Fruit fly (Drosophila melanogaster) whole organism, pupa: ENCODE results near the gene Peritrophin-15a.

ENCODE experiments used
- CG14655 ChIP-seq: fragments of 200-800 bp; sonication (Bioruptor generic); optimal IDR thresholded peaks from 3 replicates; lab custom pipeline; 2017; ENCODE audit warnings: mild to moderate bottlenecking, missing biosample characterization, missing genetic modification reagents, missing genetic modification characterization
- CG9948 ChIP-seq: fragments of 200-800 bp; sonication (Bioruptor generic); optimal IDR thresholded peaks from 2 replicates; lab custom pipeline; 2018; ENCODE audit warnings: missing biosample characterization, mild to moderate bottlenecking, missing genetic modification characterization, moderate library complexity
- D1 ChIP-seq: fragments of 200-800 bp; sonication (Bioruptor generic); optimal IDR thresholded peaks from 2 replicates; lab custom pipeline; 2018; ENCODE audit warnings: missing biosample characterization, mild to moderate bottlenecking, missing genetic modification characterization, moderate library complexity
- Pif1B ChIP-seq: fragments of 200-800 bp; sonication (Bioruptor generic); optimal IDR thresholded peaks from 3 replicates; lab custom pipeline; 2016; ENCODE audit warnings: missing biosample characterization, missing genetic modification characterization

dm6 chr2L:8384985-8385519 lies 10.8 kb downstream of the Peritrophin-15a start:
- TF ChIP-seq D1 (tag; lab: Kevin White, UChicago) = no peak
- no peak for TF ChIP-seq CG9948 (tag; lab: Kevin White, UChicago)
- no peak for TF ChIP-seq CG14655 (GFP tag; lab: Kevin White, UChicago)
- TF ChIP-seq Pif1B (GFP tag; lab: Kevin White, UChicago) = no peak
